Fruit fly (Drosophila melanogaster): ENCODE data around the gene CG13722.

The CG13722 gene

dm6 chr3L:4533941-4534340 is 43.2 kb upstream of the CG13722 start (continued):
- TF ChIP-seq CG9609 (GFP tag; optimal IDR thresholded peaks at IDR 0.05) (no peak), CG9817 (tag; optimal IDR thresholded peaks at IDR 0.05) (peak; percentile 0), lilli (GFP tag; optimal IDR thresholded peaks at IDR 0.05) (no peak), CG6791 (GFP tag; IDR thresholded peaks at IDR 0.05; ENCODE audit: partially characterized antibody) (no peak), gce (GFP tag; IDR thresholded peaks at IDR 0.05) (peak; percentile 73; the same call in 2 of the 3 replicates), gcm (GFP tag; optimal IDR thresholded peaks at IDR 0.05) (peak; percentile 18), CG1233 (GFP tag; optimal IDR thresholded peaks at IDR 0.05) (no peak), bigmax (GFP tag; optimal IDR thresholded peaks at IDR 0.05) (no peak), Xrp1 (GFP tag; IDR thresholded peaks at IDR 0.05) (peak; percentile 37; the same call in 1 of the 2 replicates), CG17829 (tag; optimal IDR thresholded peaks at IDR 0.05) (peak; percentile 52), CG4328 (GFP tag; optimal IDR thresholded peaks at IDR 0.05) (no peak), CG13296 (GFP tag; optimal IDR thresholded peaks at IDR 0.05) (peak; percentile 32), Spps (tag; optimal IDR thresholded peaks at IDR 0.05) (no peak), cato (GFP tag; optimal IDR thresholded peaks at IDR 0.05; ENCODE audit: borderline replicate concordance) (no peak), org-1 (GFP tag; optimal IDR thresholded peaks at IDR 0.05) (no peak), CG9932 (GFP tag; IDR thresholded peaks at IDR 0.05) (no peak), HLH3B (GFP tag; IDR thresholded peaks at IDR 0.05) (peak; percentile 41; the same call in 1 of the 2 replicates)

dm6 chr3L:4532841-4533619 is 42.3 kb upstream of the CG13722 start, which contains the start of gene CG11353:
Gene CG11353 (plus strand): TSS chr3L:4533170.
- no peak for TF ChIP-seq Hsf (GFP tag; optimal IDR thresholded peaks at IDR 0.05)
- no peak for TF ChIP-seq CG18011 (GFP tag; optimal IDR thresholded peaks at IDR 0.05)
- no peak for TF ChIP-seq grn (GFP tag; optimal IDR thresholded peaks at IDR 0.05)
- TF ChIP-seq exex (tag; optimal IDR thresholded peaks at IDR 0.05), result no peak
- TF ChIP-seq D (optimal IDR thresholded peaks at IDR 0.05), result no peak
- TF ChIP-seq D (GFP tag; optimal IDR thresholded peaks at IDR 0.05), result no peak
- peak; percentile 20 for TF ChIP-seq sd (tag; optimal IDR thresholded peaks at IDR 0.05)
- peak; percentile 58 for TF ChIP-seq pros (GFP tag; optimal IDR thresholded peaks at IDR 0.05)
- no peak for TF ChIP-seq br (optimal IDR thresholded peaks at IDR 0.05)
- TF ChIP-seq CG34422 (GFP tag; IDR thresholded peaks at IDR 0.05), result 0 out of 3 replicates have a peak, but pooled peaks have one; percentile 14
- peak; percentile 91 for TF ChIP-seq Blimp-1 (GFP tag; optimal IDR thresholded peaks at IDR 0.05)
- no peak for TF ChIP-seq ham (GFP tag; IDR thresholded peaks at IDR 0.05)
- peak; percentile 48 for TF ChIP-seq CG3163 (GFP tag; optimal IDR thresholded peaks at IDR 0.05)
- 0 out of 4 replicates have a peak, but pooled peaks have one; percentile 13 for TF ChIP-seq chinmo (GFP tag; IDR thresholded peaks at IDR 0.05; ENCODE audit: partially characterized antibody)
- TF ChIP-seq knrl (GFP tag; IDR thresholded peaks at IDR 0.05; ENCODE audit: partially characterized antibody), result no peak
- 0 out of 3 replicates have a peak, but pooled peaks have one; percentile 23 for TF ChIP-seq ci (GFP tag; IDR thresholded peaks at IDR 0.05)
- no peak for TF ChIP-seq twi (tag; optimal IDR thresholded peaks at IDR 0.05)
- peak; percentile 80 for TF ChIP-seq Deaf1 (tag; optimal IDR thresholded peaks at IDR 0.05)
- TF ChIP-seq z (GFP tag; IDR thresholded peaks at IDR 0.05), result peak; percentile 80; the same call in 2 of the 3 replicates
- TF ChIP-seq B-H1 (GFP tag; IDR thresholded peaks at IDR 0.05), result no peak
- TF ChIP-seq CG7839 (tag; optimal IDR thresholded peaks at IDR 0.05), result no peak
- no peak for TF ChIP-seq CG17328 (GFP tag; IDR thresholded peaks at IDR 0.05)
- no peak for TF ChIP-seq sima (GFP tag; optimal IDR thresholded peaks at IDR 0.05)
- no peak for TF ChIP-seq CG13775 (GFP tag; optimal IDR thresholded peaks at IDR 0.05)
- peak; percentile 37; the same call in 1 of the 2 replicates for TF ChIP-seq Adf1 (GFP tag; IDR thresholded peaks at IDR 0.05)
- no peak for TF ChIP-seq CG15073 (GFP tag; optimal IDR thresholded peaks at IDR 0.05)
- peak; percentile 15 for TF ChIP-seq oc (tag; optimal IDR thresholded peaks at IDR 0.05)
- no peak for TF ChIP-seq CG2202 (tag; optimal IDR thresholded peaks at IDR 0.05)
- TF ChIP-seq sqz (GFP tag; optimal IDR thresholded peaks at IDR 0.05), result peak; percentile 6
